Worm (Caenorhabditis elegans) whole organism, young adult: ENCODE data around the gene str-261.

Experiments
- B0019.2 ChIP-seq: fragments of 200-800 bp; sonication (Bioruptor generic); conservative IDR thresholded peaks from 2 replicates; pipeline ENCODE4 v1.3.6; 2022; ENCODE audit warnings: missing genetic modification reagents, missing genetic modification characterization, missing compliant biosample characterization
- C06A6.2 ChIP-seq: fragments of 200-800 bp; sonication (Bioruptor generic); conservative IDR thresholded peaks from 2 replicates; pipeline ENCODE4 v1.3.6; 2022; ENCODE audit warnings: missing genetic modification characterization, missing compliant biosample characterization
- C17E4.6 ChIP-seq: fragments of 200-800 bp; sonication (Bioruptor generic); IDR thresholded peaks from 2 replicates; pipeline ENCODE4 v1.3.6; 2022; ENCODE audit warnings: missing genetic modification reagents, missing genetic modification characterization, missing compliant biosample characterization
- D2030.7 ChIP-seq: fragments of 200-800 bp; sonication (Bioruptor generic); IDR thresholded peaks from 2 replicates; pipeline ENCODE4 v1.3.6; 2022; ENCODE audit warnings: missing genetic modification reagents, missing genetic modification characterization, missing compliant biosample characterization
- F10E7.11 ChIP-seq: sonication (generic microtip); optimal IDR thresholded peaks from 2 replicates; lab custom pipeline; 2017; ENCODE audit warnings: mild to moderate bottlenecking, missing genetic modification characterization, moderate library complexity, missing compliant biosample characterization
- F49E8.2 ChIP-seq: sonication (generic microtip); optimal IDR thresholded peaks from 3 replicates; lab custom pipeline; 2017; ENCODE audit warnings: missing genetic modification characterization, mild to moderate bottlenecking, missing compliant biosample characterization, antibody characterized with exemption, moderate library complexity; ENCODE audit not compliant: insufficient read depth
- K12H6.12 ChIP-seq: fragments of 200-800 bp; sonication (Bioruptor generic); optimal IDR thresholded peaks from 2 replicates; lab custom pipeline; 2018; ENCODE audit warnings: mild to moderate bottlenecking, missing genetic modification characterization, missing compliant biosample characterization
- T26A5.8 ChIP-seq: sonication (generic microtip); optimal IDR thresholded peaks from 2 replicates; lab custom pipeline; 2016; ENCODE audit warnings: missing genetic modification characterization, missing compliant biosample characterization
- Y53G8AR.9 ChIP-seq: fragments of 200-800 bp; sonication (Bioruptor generic); conservative IDR thresholded peaks from 2 replicates; pipeline ENCODE4 v1.3.6; 2022; ENCODE audit warnings: missing genetic modification reagents, missing genetic modification characterization, missing compliant biosample characterization
- Y67H2A.10 ChIP-seq: fragments of 200-800 bp; sonication (Bioruptor generic); conservative IDR thresholded peaks from 2 replicates; pipeline ENCODE4 v1.3.6; 2022; ENCODE audit warnings: missing genetic modification reagents, missing genetic modification characterization, missing compliant biosample characterization
- Y95B8A.8 ChIP-seq: fragments of 200-800 bp; sonication (Bioruptor generic); IDR thresholded peaks from 2 replicates; pipeline ENCODE4 v1.3.6; 2022; ENCODE audit warnings: missing genetic modification reagents, missing genetic modification characterization, missing compliant biosample characterization
- ZK185.1 ChIP-seq: sonication (generic microtip); optimal IDR thresholded peaks from 2 replicates; lab custom pipeline; 2016; ENCODE audit warnings: mild to moderate bottlenecking, missing genetic modification characterization, missing compliant biosample characterization; ENCODE audit not compliant: poor library complexity, severe bottlenecking
- atf-7 ChIP-seq: sonication (generic microtip); optimal IDR thresholded peaks from 2 replicates; lab custom pipeline; 2017; ENCODE audit warnings: mild to moderate bottlenecking, missing genetic modification characterization, missing compliant biosample characterization
- athp-1 ChIP-seq: sonication (generic microtip); optimal IDR thresholded peaks from 2 replicates; lab custom pipeline; 2017; ENCODE audit warnings: mild to moderate bottlenecking, missing genetic modification characterization, missing compliant biosample characterization
- attf-5 ChIP-seq: fragments of 200-800 bp; sonication (Bioruptor generic); optimal IDR thresholded peaks from 2 replicates; lab custom pipeline; 2018; ENCODE audit warnings: mild to moderate bottlenecking, missing genetic modification characterization, missing compliant biosample characterization
- attf-6 ChIP-seq: fragments of 200-800 bp; sonication (Bioruptor generic); IDR thresholded peaks from 2 replicates; pipeline ENCODE4 v1.3.6; 2022; ENCODE audit warnings: missing genetic modification reagents, missing genetic modification characterization, missing compliant biosample characterization
- bed-2 ChIP-seq: fragments of 200-800 bp; sonication (Bioruptor generic); IDR thresholded peaks from 2 replicates; pipeline ENCODE4 v1.3.6; 2022; ENCODE audit warnings: missing genetic modification reagents, missing genetic modification characterization, missing compliant biosample characterization
- ccch-3 ChIP-seq: fragments of 200-800 bp; sonication (Bioruptor generic); optimal IDR thresholded peaks from 2 replicates; lab custom pipeline; 2018; ENCODE audit warnings: mild to moderate bottlenecking, missing genetic modification characterization, missing compliant biosample characterization
- ceh-100 ChIP-seq: fragments of 200-800 bp; sonication (Bioruptor generic); IDR thresholded peaks from 2 replicates; pipeline ENCODE4 v1.3.6; 2022; ENCODE audit warnings: missing genetic modification reagents, missing genetic modification characterization, missing compliant biosample characterization
- ceh-40 ChIP-seq: fragments of 200-800 bp; sonication (Bioruptor generic); IDR thresholded peaks from 2 replicates; pipeline ENCODE4 v1.3.6; 2022; ENCODE audit warnings: missing genetic modification characterization, missing compliant biosample characterization
- ceh-91 ChIP-seq: fragments of 200-800 bp; sonication (Bioruptor generic); IDR thresholded peaks from 2 replicates; pipeline ENCODE4 v1.3.6; 2022; ENCODE audit warnings: missing genetic modification reagents, missing genetic modification characterization, missing compliant biosample characterization
- chd-7 ChIP-seq: sonication (generic microtip); optimal IDR thresholded peaks from 2 replicates; lab custom pipeline; 2016; ENCODE audit warnings: mild to moderate bottlenecking, missing genetic modification characterization, moderate library complexity, missing compliant biosample characterization
- dox-1 ChIP-seq: fragments of 200-800 bp; sonication (Bioruptor generic); IDR thresholded peaks from 2 replicates; pipeline ENCODE4 v1.3.6; 2022; ENCODE audit warnings: missing genetic modification reagents, missing genetic modification characterization, missing compliant biosample characterization
- dpff-1 ChIP-seq: sonication (generic microtip); optimal IDR thresholded peaks from 2 replicates; lab custom pipeline; 2017; ENCODE audit warnings: mild to moderate bottlenecking, missing genetic modification characterization, missing compliant biosample characterization
- him-1 ChIP-seq: sonication (generic microtip); optimal IDR thresholded peaks from 2 replicates; lab custom pipeline; 2016; ENCODE audit warnings: missing genotype, missing genetic modification reagents, missing genetic modification characterization, missing compliant biosample characterization
- hmg-20 ChIP-seq: fragments of 200-800 bp; sonication (Bioruptor generic); IDR thresholded peaks from 2 replicates; pipeline ENCODE4 v1.3.6; 2022; ENCODE audit warnings: missing genetic modification reagents, missing genetic modification characterization, missing compliant biosample characterization
- hrde-1 ChIP-seq: sonication (generic microtip); optimal IDR thresholded peaks from 2 replicates; lab custom pipeline; 2016; ENCODE audit warnings: missing genetic modification characterization, mild to moderate bottlenecking, missing compliant biosample characterization, moderate library complexity, missing genotype, missing genetic modification reagents, borderline replicate concordance
- lin-54 ChIP-seq: fragments of 200-800 bp; sonication (Bioruptor generic); optimal IDR thresholded peaks from 2 replicates; lab custom pipeline; 2018; ENCODE audit warnings: mild to moderate bottlenecking, missing genetic modification characterization, missing compliant biosample characterization
- lir-1 ChIP-seq: fragments of 200-800 bp; sonication (Bioruptor generic); conservative IDR thresholded peaks from 2 replicates; pipeline ENCODE4 v1.3.6; 2022; ENCODE audit warnings: missing genetic modification reagents, missing genetic modification characterization, missing compliant biosample characterization
- lsl-1 ChIP-seq: fragments of 200-800 bp; sonication (Bioruptor generic); optimal IDR thresholded peaks from 2 replicates; lab custom pipeline; 2018; ENCODE audit warnings: mild to moderate bottlenecking, missing genetic modification characterization, moderate library complexity, missing compliant biosample characterization
- madf-10 ChIP-seq: sonication (generic microtip); optimal IDR thresholded peaks from 2 replicates; lab custom pipeline; 2016; ENCODE audit warnings: mild to moderate bottlenecking, missing genetic modification characterization, missing compliant biosample characterization
- madf-3 ChIP-seq: fragments of 200-800 bp; sonication (Bioruptor generic); IDR thresholded peaks from 2 replicates; pipeline ENCODE4 v1.3.6; 2022; ENCODE audit warnings: missing genetic modification reagents, missing genetic modification characterization, missing compliant biosample characterization
- madf-6 ChIP-seq: fragments of 200-800 bp; sonication (Bioruptor generic); IDR thresholded peaks from 2 replicates; pipeline ENCODE4 v1.3.6; 2022; ENCODE audit warnings: missing genetic modification reagents, missing genetic modification characterization, missing compliant biosample characterization
- madf-8 ChIP-seq: fragments of 200-800 bp; sonication (Bioruptor generic); conservative IDR thresholded peaks from 2 replicates; pipeline ENCODE4 v1.3.6; 2022; ENCODE audit warnings: missing genetic modification reagents, missing genetic modification characterization, missing compliant biosample characterization
- mel-28 ChIP-seq: sonication (generic microtip); optimal IDR thresholded peaks from 2 replicates; lab custom pipeline; 2016; ENCODE audit warnings: borderline replicate concordance, mild to moderate bottlenecking, missing genetic modification characterization, missing compliant biosample characterization
- nfya-2 ChIP-seq: fragments of 200-800 bp; sonication (Bioruptor generic); IDR thresholded peaks from 2 replicates; pipeline ENCODE4 v1.3.6; 2022; ENCODE audit warnings: missing genetic modification reagents, missing genetic modification characterization, missing compliant biosample characterization
- nfyb-1 ChIP-seq: fragments of 200-800 bp; sonication (Bioruptor generic); IDR thresholded peaks from 2 replicates; pipeline ENCODE4 v1.3.6; 2022; ENCODE audit warnings: missing genetic modification reagents, missing genetic modification characterization, missing compliant biosample characterization
- sdz-38 ChIP-seq: sonication (generic microtip); optimal IDR thresholded peaks from 2 replicates; lab custom pipeline; 2016; ENCODE audit warnings: missing genotype, missing genetic modification characterization, missing compliant biosample characterization
- snpc-1.3 ChIP-seq: sonication (generic microtip); optimal IDR thresholded peaks from 2 replicates; lab custom pipeline; 2017; ENCODE audit warnings: missing genetic modification characterization, mild to moderate bottlenecking, missing compliant biosample characterization, antibody characterized with exemption, moderate library complexity, missing genotype, missing genetic modification reagents; ENCODE audit not compliant: insufficient read depth
- snpc-3.4 ChIP-seq: sonication (generic microtip); optimal IDR thresholded peaks from 2 replicates; lab custom pipeline; 2017; ENCODE audit warnings: missing genetic modification characterization, mild to moderate bottlenecking, missing compliant biosample characterization, antibody characterized with exemption, moderate library complexity, missing genotype, missing genetic modification reagents
- snpc-4 ChIP-seq, 5 experiments: fragments of 150-350 bp in 1 of 5; sonication (generic microtip) in 4 of 5; optimal IDR thresholded peaks; 2 replicates each; lab custom pipeline; 2014 to 2018; ENCODE audit warnings: missing genetic modification characterization in 5 of 5, missing biosample characterization in 3 of 5, antibody characterized with exemption in 2 of 5, mild to moderate bottlenecking in 2 of 5, missing compliant biosample characterization in 2 of 5, missing genotype in 2 of 5, moderate library complexity in 2 of 5, missing genetic modification reagents in 1 of 5
- tbp1 ChIP-seq: fragments of 200-800 bp; sonication (Bioruptor generic); optimal IDR thresholded peaks from 2 replicates; lab custom pipeline; 2018; ENCODE audit warnings: mild to moderate bottlenecking, missing genetic modification characterization, missing compliant biosample characterization
- xnd-1 ChIP-seq: sonication (generic microtip); optimal IDR thresholded peaks from 2 replicates; lab custom pipeline; 2016; ENCODE audit warnings: missing genotype, missing genetic modification reagents, missing genetic modification characterization, missing compliant biosample characterization
- ztf-22 ChIP-seq: fragments of 200-800 bp; sonication (Bioruptor generic); optimal IDR thresholded peaks from 2 replicates; lab custom pipeline; 2018; ENCODE audit warnings: mild to moderate bottlenecking, missing genetic modification characterization, moderate library complexity, missing compliant biosample characterization
- ztf-25 ChIP-seq: fragments of 200-800 bp; sonication (Bioruptor generic); IDR thresholded peaks from 2 replicates; pipeline ENCODE4 v1.3.6; 2022; ENCODE audit warnings: missing genetic modification reagents, missing genetic modification characterization, missing compliant biosample characterization

The str-261 gene

DNA sequence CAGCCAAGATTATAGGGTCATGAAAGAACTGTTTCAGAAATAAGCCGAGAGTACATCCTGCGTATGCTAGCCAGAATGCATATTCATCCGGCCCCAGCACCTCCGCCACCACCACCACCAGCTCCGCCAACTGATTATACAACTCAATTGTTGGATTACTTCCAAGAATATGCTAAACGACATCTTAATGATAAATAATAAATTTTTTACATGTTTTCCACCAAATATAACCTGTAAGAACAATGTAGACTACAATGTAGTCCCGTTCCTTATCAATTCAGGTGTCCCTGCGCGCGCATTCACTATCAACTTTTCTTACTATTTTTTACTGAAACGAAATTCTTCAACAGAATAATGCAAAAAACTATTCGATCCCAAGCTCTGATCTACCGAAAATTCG is 41.4 kb upstream of the str-261 start, which contains the start of gene Y48A6B.9:
Y48A6B.9 (plus strand) TSS at position 301 of the 400 bp plus-strand sequence.
- TF ChIP-seq chd-7 (tag; lab: Kevin White, UChicago) (no peak), lin-54 (GFP tag; lab: Kevin White, UChicago) (no peak), snpc-3.4 (no peak), nfya-2 (no peak), lsl-1 (no peak), ceh-40 (GFP tag; lab: Robert Waterston, UW) (no peak), bed-2 (GFP tag; lab: Robert Waterston, UW) (no peak), F10E7.11 (no peak), mel-28 (tag; lab: Kevin White, UChicago) (no peak), hmg-20 (GFP tag; lab: Robert Waterston, UW) (no peak), hrde-1 (tag; lab: Kevin White, UChicago) (no peak), lir-1 (GFP tag; lab: Robert Waterston, UW) (no peak), ceh-100 (no peak), madf-3 (GFP tag; lab: Robert Waterston, UW) (no peak)

DNA sequence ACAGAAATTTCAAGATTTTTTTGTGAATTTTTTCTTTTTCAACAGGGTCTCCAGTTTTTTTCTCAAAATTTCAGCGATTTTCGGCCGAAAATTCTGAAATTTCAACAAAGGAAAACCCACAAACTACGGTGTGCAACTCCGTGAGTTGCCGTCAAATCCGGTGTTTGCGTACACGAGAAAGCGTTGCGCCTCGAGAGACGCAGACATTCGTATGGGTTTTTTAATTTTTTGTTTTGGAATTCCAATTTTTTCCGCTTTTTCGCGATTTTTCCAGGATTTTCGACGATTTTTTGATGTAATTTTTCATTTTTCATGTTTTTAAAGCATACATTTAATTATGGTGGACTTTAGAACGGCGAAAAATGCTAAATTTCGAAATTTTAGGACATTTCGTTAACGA is 38.2 kb upstream of the str-261 start:
- TF ChIP-seq dox-1 (GFP tag; lab: Robert Waterston, UW): peak; percentile 91; the same call in 1 of the 2 replicates
- TF ChIP-seq T26A5.8 (tag; lab: Kevin White, UChicago): no peak
- no peak for TF ChIP-seq ZK185.1 (tag; lab: Kevin White, UChicago)
- TF ChIP-seq dpff-1 (tag; lab: Kevin White, UChicago): no peak
- TF ChIP-seq Y67H2A.10 (GFP tag; lab: Robert Waterston, UW): no peak
- peak; percentile 75 for TF ChIP-seq F49E8.2 (tag; lab: Kevin White, UChicago)
- peak; percentile 11; the same call in 1 of the 2 replicates for TF ChIP-seq C17E4.6
- no peak for TF ChIP-seq atf-7
- TF ChIP-seq madf-3 (GFP tag; lab: Robert Waterston, UW): 0 out of 2 replicates have a peak, but pooled peaks have one; percentile 52
- peak; percentile 61; the same call in 1 of the 2 replicates for TF ChIP-seq Y95B8A.8 (GFP tag; lab: Robert Waterston, UW)
- TF ChIP-seq ztf-25 (GFP tag; lab: Robert Waterston, UW): no peak
- peak; percentile 91 for TF ChIP-seq snpc-1.3 (tag; lab: Kevin White, UChicago)
- peak; percentile 81 for TF ChIP-seq ceh-100
- TF ChIP-seq snpc-4 (GFP tag; optimal IDR thresholded peaks at IDR 0.05; lab: Kevin White, UChicago): peak; percentile 62
- TF ChIP-seq snpc-4 (tag; optimal IDR thresholded peaks at IDR 0.05; lab: Kevin White, UChicago): peak in 3 of 4 experiments; percentile 26 to 64 (median 47)
- peak; percentile 64 for TF ChIP-seq xnd-1
- TF ChIP-seq snpc-3.4: peak; percentile 90
- 0 out of 2 replicates have a peak, but pooled peaks have one; percentile 56 for TF ChIP-seq attf-6
- peak; percentile 36 for TF ChIP-seq him-1 (tag; lab: Kevin White, UChicago)
- TF ChIP-seq nfyb-1 (GFP tag; lab: Robert Waterston, UW): no peak
- TF ChIP-seq madf-8: peak; percentile 69
- TF ChIP-seq lin-54 (GFP tag; lab: Kevin White, UChicago): peak; percentile 87
- TF ChIP-seq athp-1 (tag; lab: Kevin White, UChicago): peak; percentile 27
- TF ChIP-seq chd-7 (tag; lab: Kevin White, UChicago): no peak
- no peak; the same call in 1 of the 2 replicates for TF ChIP-seq B0019.2 (GFP tag; lab: Robert Waterston, UW)
- peak; percentile 92 for TF ChIP-seq madf-6 (GFP tag; lab: Robert Waterston, UW)
- peak; percentile 57 for TF ChIP-seq ceh-91 (GFP tag; lab: Robert Waterston, UW)
- TF ChIP-seq D2030.7 (GFP tag; lab: Robert Waterston, UW): peak; percentile 88
- peak; percentile 64 for TF ChIP-seq tbp1
- TF ChIP-seq Y53G8AR.9 (GFP tag; lab: Robert Waterston, UW): peak; percentile 90
- TF ChIP-seq attf-5 (GFP tag; lab: Kevin White, UChicago): peak; percentile 34
- TF ChIP-seq ccch-3 (GFP tag; lab: Kevin White, UChicago): no peak
- TF ChIP-seq sdz-38 (tag; lab: Kevin White, UChicago): no peak
- TF ChIP-seq ztf-22 (GFP tag; lab: Kevin White, UChicago): no peak
- TF ChIP-seq madf-10 (tag; lab: Kevin White, UChicago): no peak
- no peak for TF ChIP-seq C06A6.2
- TF ChIP-seq K12H6.12 (tag; lab: Kevin White, UChicago): no peak
